Worm (Caenorhabditis elegans) whole organism, midembryonic: ENCODE measurements around the gene dex-1.

Experiments used
- cog-1 ChIP-seq: sonication (generic microtip); optimal IDR thresholded peaks from 2 replicates; lab custom pipeline; 2016; ENCODE audit warnings: missing genetic modification characterization, missing compliant biosample characterization
- flt-1 ChIP-seq: fragments of 200-800 bp; sonication (Bioruptor generic); IDR thresholded peaks from 2 replicates; pipeline ENCODE4 v1.3.6; 2022; ENCODE audit warnings: missing genetic modification characterization, missing compliant biosample characterization
- klf-2 ChIP-seq: fragments of 200-800 bp; sonication (Bioruptor generic); conservative IDR thresholded peaks from 2 replicates; pipeline ENCODE4 v1.3.6; 2022; ENCODE audit warnings: missing genetic modification reagents, missing genetic modification characterization, missing compliant biosample characterization
- med-1 ChIP-seq: sonication (generic microtip); optimal IDR thresholded peaks from 2 replicates; lab custom pipeline; 2017; ENCODE audit warnings: missing genetic modification characterization, mild to moderate bottlenecking, missing compliant biosample characterization, antibody characterized with exemption, missing genetic modification reagents; ENCODE audit not compliant: insufficient read depth

DNA sequence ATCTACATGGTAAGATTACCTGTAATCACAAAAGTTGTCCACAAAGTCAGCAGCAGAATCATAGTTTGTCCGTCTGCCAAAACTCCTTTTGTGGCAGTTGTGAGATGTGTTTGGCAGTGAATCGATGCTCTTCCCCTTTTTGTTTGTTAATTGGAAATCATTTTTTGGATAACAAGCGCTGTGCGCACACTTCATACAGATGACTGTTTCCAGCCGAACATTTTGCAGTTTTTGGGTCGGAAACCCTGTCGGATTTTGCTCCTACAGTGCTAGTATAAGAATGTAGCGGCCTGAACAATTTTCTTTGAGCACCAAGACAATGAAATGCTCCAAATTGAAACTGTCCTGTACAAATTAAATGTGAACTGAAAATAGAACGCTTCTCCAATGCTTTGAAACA is 17.2 kb upstream of the dex-1 start, which contains the start of gene D1044.7:
- TF ChIP-seq cog-1 (tag; lab: Kevin White, UChicago) (no peak), med-1 (GFP tag; lab: Kevin White, UChicago) (no peak), klf-2 (GFP tag; lab: Robert Waterston, UW) (no peak), flt-1 (GFP tag; lab: Robert Waterston, UW) (no peak)
